Worm (Caenorhabditis elegans) whole organism, dauer: ENCODE results near the gene T06C12.9.
"Not testable (repeated sequence)": the region's sequence is repeated elsewhere in the genome, so short reads cannot be mapped to it uniquely, and the experiment has no call there.

Experiments used
- unc-62 ChIP-seq: sonication (generic microtip); optimal IDR thresholded peaks from 2 replicates; lab custom pipeline; 2017; ENCODE audit warnings: missing biosample characterization, missing genetic modification reagents, missing genetic modification characterization

Gene T06C12.9

ce11 chrV:15885967-15886366 is at the start of gene T06C12.9:
T06C12.9 (minus strand) TSS chrV:15886067.
- TF ChIP-seq unc-62 = no peak

- TF ChIP-seq unc-62 = no peak
Measured at ce11 chrV:15932390-15932789, 46.5 kb upstream of the T06C12.9 start, which contains the start of gene srw-26. srw-26 (minus strand) TSS chrV:15932490.

ce11 chrV:15929882-15930281 is 44.0 kb upstream of the T06C12.9 start, which contains the start of gene srbc-77:
srbc-77 (plus strand) TSS chrV:15930182.
- TF ChIP-seq unc-62 = not testable (repeated sequence)

ce11 chrV:15928325-15928724 is 42.5 kb upstream of the T06C12.9 start, which contains the start of gene pzf-1:
pzf-1 (minus strand) TSS chrV:15928425.
- no peak for TF ChIP-seq unc-62

- no peak for TF ChIP-seq unc-62
Measured at ce11 chrV:15924307-15924706, 38.4 kb upstream of the T06C12.9 start, which contains the start of gene nhr-108. nhr-108 (minus strand) TSS chrV:15924472.

- no peak for TF ChIP-seq unc-62
Measured at ce11 chrV:15922979-15923378, 37.1 kb upstream of the T06C12.9 start, which contains the start of gene F35E8.13. F35E8.13 (plus strand) TSS chrV:15923279.

- no peak for TF ChIP-seq unc-62
Measured at ce11 chrV:15921102-15921501, 35.2 kb upstream of the T06C12.9 start, which contains the start of gene cdr-1. cdr-1 (plus strand) TSS chrV:15921309.

- TF ChIP-seq unc-62 = no peak
Measured at ce11 chrV:15920273-15920672, 34.4 kb upstream of the T06C12.9 start, which contains the start of gene F35E8.10. F35E8.10 (minus strand) TSS chrV:15920373.

- no peak for TF ChIP-seq unc-62
Measured at ce11 chrV:15917458-15917857, 31.6 kb upstream of the T06C12.9 start, which contains the start of gene F35E8.9. F35E8.9 (minus strand) TSS chrV:15917558.

ce11 chrV:15915919-15916318 is 30.1 kb upstream of the T06C12.9 start, which contains the start of gene gst-38:
gst-38 (minus strand) TSS chrV:15916070.
- TF ChIP-seq unc-62 = no peak

- no peak for TF ChIP-seq unc-62
Measured at ce11 chrV:15915307-15915706, 29.4 kb upstream of the T06C12.9 start.

- TF ChIP-seq unc-62 = no peak
Measured at ce11 chrV:15914774-15915173, 28.9 kb upstream of the T06C12.9 start.

- no peak for TF ChIP-seq unc-62
Measured at ce11 chrV:15913714-15914113, 27.8 kb upstream of the T06C12.9 start, which contains the start of gene F35E8.7. F35E8.7 (plus strand) TSS chrV:15914014.

- no peak for TF ChIP-seq unc-62
Measured at ce11 chrV:15912677-15913076, 26.8 kb upstream of the T06C12.9 start.

ce11 chrV:15911848-15912247 is 26.0 kb upstream of the T06C12.9 start, which contains the start of gene F35E8.6:
F35E8.6 (plus strand) TSS chrV:15912148.
- TF ChIP-seq unc-62 = no peak

ce11 chrV:15905530-15905929 is 19.7 kb upstream of the T06C12.9 start, which contains the start of the genes F35E8.1 and F35E8.2:
F35E8.1 (minus strand) TSS chrV:15905630.
F35E8.2 (plus strand) TSS chrV:15905661.
- not testable (repeated sequence) for TF ChIP-seq unc-62

ce11 chrV:15900564-15900963 is 14.7 kb upstream of the T06C12.9 start:
- TF ChIP-seq unc-62 = no peak

- TF ChIP-seq unc-62 = no peak
Measured at ce11 chrV:15899696-15900095, 13.8 kb upstream of the T06C12.9 start, which contains the start of gene T06C12.14. T06C12.14 (plus strand) TSS chrV:15899996.
